Worm (Caenorhabditis elegans): Measurements from ENCODE around the gene K01A12.2.

DNA sequence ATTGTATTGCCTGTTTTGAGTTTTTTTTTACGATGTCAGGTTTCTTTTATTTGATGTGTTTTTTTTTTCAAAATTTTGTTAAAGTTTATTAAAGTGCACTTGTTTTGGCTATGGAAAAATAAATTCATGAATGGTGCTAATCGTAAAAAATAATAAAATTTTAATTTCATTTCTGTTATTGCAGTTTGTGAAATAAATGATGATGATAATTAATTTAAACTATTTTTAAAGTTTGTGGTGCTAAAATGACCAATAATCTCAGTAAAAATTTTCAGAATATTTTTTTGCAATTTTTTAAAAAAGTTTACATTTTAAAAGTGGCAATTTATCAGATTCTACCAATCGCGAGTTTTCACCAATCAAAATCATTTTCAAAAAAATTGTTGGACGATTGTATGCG is 30.7 kb downstream of the K01A12.2 start, which contains the start of gene stg-2:
- TF ChIP-seq nhr-20 (tag; optimal IDR thresholded peaks at IDR 0.05) (no peak), unc-130 (tag; optimal IDR thresholded peaks at IDR 0.05) (no peak), ztf-11 (tag; optimal IDR thresholded peaks at IDR 0.05) (no peak), aly-2 (tag; optimal IDR thresholded peaks at IDR 0.05) (no peak)

All from whole organism, L1 larva.